Worm (Caenorhabditis elegans) whole organism, L1 larva: ENCODE data around the gene nhr-63.

ENCODE experiments used
- aha-1 ChIP-seq: fragments of 150-350 bp; optimal IDR thresholded peaks from 2 replicates; lab custom pipeline; 2014; ENCODE audit warnings: missing biosample characterization, missing genetic modification characterization
- elt-3 ChIP-seq, 6 experiments: fragments of 150-350 bp in 1 of 6; sonication (generic microtip); optimal IDR thresholded peaks; 2 replicates each; lab custom pipeline; 2017 to 2018; ENCODE audit warnings: missing biosample characterization in 6 of 6, missing genetic modification characterization in 6 of 6, inconsistent platforms in 1 of 6
- ets-5 ChIP-seq: fragments of 200-800 bp; sonication (Bioruptor generic); IDR thresholded peaks from 2 replicates; pipeline ENCODE4 v1.3.6; 2022; ENCODE audit warnings: missing genetic modification characterization, missing compliant biosample characterization
- hlh-17 ChIP-seq: fragments of 200-800 bp; sonication (Bioruptor generic); optimal IDR thresholded peaks from 2 replicates; lab custom pipeline; 2018; ENCODE audit warnings: missing genetic modification characterization, mild to moderate bottlenecking, missing compliant biosample characterization, moderate library complexity, borderline replicate concordance
- irx-1 ChIP-seq: sonication (generic microtip); optimal IDR thresholded peaks from 2 replicates; lab custom pipeline; 2016; ENCODE audit warnings: missing genetic modification characterization, missing compliant biosample characterization
- isw-1 ChIP-seq: fragments of 200-800 bp; sonication (Bioruptor generic); IDR thresholded peaks from 2 replicates; pipeline ENCODE4 v1.3.6; 2022; ENCODE audit warnings: missing genetic modification characterization, missing compliant biosample characterization
- lin-13 ChIP-seq: fragments of 150-350 bp; optimal IDR thresholded peaks from 2 replicates; lab custom pipeline; 2014; ENCODE audit warnings: missing biosample characterization, missing genetic modification reagents, missing genetic modification characterization
- lir-3 ChIP-seq: sonication (generic microtip); optimal IDR thresholded peaks from 2 replicates; lab custom pipeline; 2016; ENCODE audit warnings: mild to moderate bottlenecking, missing genetic modification characterization, moderate library complexity, missing compliant biosample characterization; ENCODE audit not compliant: poor library complexity
- nhr-12 ChIP-seq: sonication (generic microtip); optimal IDR thresholded peaks from 2 replicates; lab custom pipeline; 2017; ENCODE audit warnings: missing biosample characterization, missing genetic modification characterization
- nhr-47 ChIP-seq: sonication (generic microtip); optimal IDR thresholded peaks from 2 replicates; lab custom pipeline; 2016; ENCODE audit warnings: mild to moderate bottlenecking, missing genetic modification characterization, moderate library complexity, missing compliant biosample characterization
- snu-23 ChIP-seq: sonication (generic microtip); optimal IDR thresholded peaks from 2 replicates; lab custom pipeline; 2016; ENCODE audit warnings: missing genetic modification characterization, missing compliant biosample characterization
- sptf-1 ChIP-seq: fragments of 150-350 bp; optimal IDR thresholded peaks from 2 replicates; lab custom pipeline; 2014; ENCODE audit warnings: missing biosample characterization, missing genetic modification characterization
- sup-37 ChIP-seq: fragments of 200-800 bp; sonication (Bioruptor generic); optimal IDR thresholded peaks from 2 replicates; lab custom pipeline; 2018; ENCODE audit warnings: mild to moderate bottlenecking, missing genetic modification characterization, missing compliant biosample characterization
- unc-86 ChIP-seq: sonication (generic microtip); optimal IDR thresholded peaks from 2 replicates; lab custom pipeline; 2016; ENCODE audit warnings: missing genetic modification characterization, missing compliant biosample characterization

Gene nhr-63

DNA sequence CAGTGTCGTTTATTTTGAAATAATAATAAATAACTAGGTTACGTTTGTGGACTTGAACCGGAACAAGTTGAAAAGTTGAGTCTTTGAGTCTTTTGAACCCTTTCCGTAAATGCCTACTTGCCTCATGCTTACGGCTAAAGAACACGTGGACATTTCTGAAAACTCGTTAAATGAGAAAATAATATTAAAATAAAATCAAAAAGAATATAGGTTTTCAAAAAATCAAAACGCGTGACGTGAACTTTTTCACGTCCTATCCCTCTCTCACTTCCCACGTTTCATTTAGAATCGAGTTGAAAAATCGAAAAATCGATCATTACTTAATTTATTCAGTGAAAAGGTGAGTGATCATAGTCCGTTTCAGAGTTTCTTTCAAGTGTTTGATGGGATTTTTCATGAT, 46.8 kb downstream of the nhr-63 start, which contains the start of gene best-12:
best-12 (plus strand) TSS at position 301 of the 400 bp plus-strand sequence.
- TF ChIP-seq aha-1 (tag; lab: Kevin White, UChicago) (no peak), snu-23 (no peak)

DNA sequence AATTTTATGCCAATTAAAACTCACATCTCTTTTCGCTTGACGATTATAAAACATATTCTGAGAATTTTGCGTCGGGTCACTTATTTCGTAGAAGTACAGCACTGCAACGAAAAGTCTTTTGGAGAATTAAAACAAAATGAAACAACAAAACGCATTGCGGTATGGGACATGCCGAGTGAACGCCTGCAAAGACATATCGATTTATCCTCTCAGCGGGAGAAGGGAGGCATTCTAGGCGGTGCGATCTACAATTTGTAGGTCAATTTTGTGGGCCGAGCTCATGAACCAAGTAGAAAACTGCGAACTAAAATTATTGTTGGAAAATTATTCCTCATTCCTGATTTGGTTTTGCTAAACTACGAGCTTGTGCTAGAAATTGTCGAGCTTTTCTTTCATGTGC, 51.0 kb downstream of the nhr-63 start, which contains the start of gene F14H3.3:
F14H3.3 (minus strand) TSS at position 101 of the 400 bp plus-strand sequence.
- TF ChIP-seq lin-13 (GFP tag; lab: Kevin White, UChicago) (no peak), unc-86 (tag; lab: Kevin White, UChicago) (no peak), sup-37 (no peak), aha-1 (tag; lab: Kevin White, UChicago) (no peak), irx-1 (tag; lab: Kevin White, UChicago) (no peak), sptf-1 (no peak), lir-3 (tag; lab: Kevin White, UChicago) (no peak), hlh-17 (no peak), elt-3 (tag; optimal IDR thresholded peaks at IDR 0.05; lab: Kevin White, UChicago) (no peak), nhr-12 (no peak), isw-1 (GFP tag; lab: Robert Waterston, UW) (no peak), ets-5 (no peak), nhr-47 (tag; lab: Kevin White, UChicago) (no peak)
- TF ChIP-seq, all 84 proteins: peak for 0
